Fruit fly (Drosophila melanogaster) whole organism, adult: Measurements from ENCODE around the gene sa.

ENCODE experiments used
- CG12768 ChIP-seq: fragments of 200-800 bp; sonication (Bioruptor generic); optimal IDR thresholded peaks from 2 replicates; lab custom pipeline; 2017; ENCODE audit warnings: missing biosample characterization, missing genetic modification characterization, mild to moderate bottlenecking, moderate library complexity, missing genetic modification reagents
- CG14711 ChIP-seq: fragments of 200-800 bp; sonication (Bioruptor generic); optimal IDR thresholded peaks from 2 replicates; lab custom pipeline; 2018; ENCODE audit warnings: missing biosample characterization, mild to moderate bottlenecking, missing genetic modification characterization, moderate library complexity
- CG1620 ChIP-seq: fragments of 200-800 bp; sonication (Bioruptor generic); optimal IDR thresholded peaks from 2 replicates; lab custom pipeline; 2016; ENCODE audit warnings: missing biosample characterization, missing genetic modification characterization
- CG33017 ChIP-seq: fragments of 200-800 bp; sonication (Bioruptor generic); optimal IDR thresholded peaks from 2 replicates; lab custom pipeline; 2018; ENCODE audit warnings: missing biosample characterization, mild to moderate bottlenecking, missing genetic modification characterization, moderate library complexity
- CG5204 ChIP-seq: fragments of 200-800 bp; sonication (Bioruptor generic); optimal IDR thresholded peaks from 2 replicates; lab custom pipeline; 2016; ENCODE audit warnings: missing biosample characterization, missing genetic modification characterization
- CG7045 ChIP-seq: fragments of 200-800 bp; sonication (Bioruptor generic); optimal IDR thresholded peaks from 2 replicates; lab custom pipeline; 2017; ENCODE audit warnings: missing biosample characterization, mild to moderate bottlenecking, missing genetic modification characterization
- CG7101 ChIP-seq: fragments of 200-800 bp; sonication (Bioruptor generic); optimal IDR thresholded peaks from 2 replicates; lab custom pipeline; 2018; ENCODE audit warnings: missing biosample characterization, mild to moderate bottlenecking, missing genetic modification characterization, moderate library complexity
- Clk ChIP-seq: fragments of 200-800 bp; sonication (Bioruptor generic); optimal IDR thresholded peaks from 2 replicates; lab custom pipeline; 2017; ENCODE audit warnings: missing biosample characterization, missing genetic modification characterization
- Crg-1 ChIP-seq: fragments of 200-800 bp; sonication (Bioruptor generic); optimal IDR thresholded peaks from 2 replicates; lab custom pipeline; 2016; ENCODE audit warnings: missing biosample characterization, missing genetic modification characterization
- Hr96 ChIP-seq: fragments of 200-800 bp; sonication (Bioruptor generic); optimal IDR thresholded peaks from 2 replicates; lab custom pipeline; 2016; ENCODE audit warnings: missing biosample characterization, missing genetic modification characterization
- bab1 ChIP-seq: fragments of 200-800 bp; sonication (Bioruptor generic); optimal IDR thresholded peaks from 3 replicates; lab custom pipeline; 2019; ENCODE audit warnings: missing biosample characterization, mild to moderate bottlenecking, missing genetic modification characterization, moderate library complexity
- cic ChIP-seq: fragments of 200-800 bp; sonication (Bioruptor generic); optimal IDR thresholded peaks from 2 replicates; lab custom pipeline; 2017; ENCODE audit warnings: missing biosample characterization, mild to moderate bottlenecking, missing genetic modification characterization, moderate library complexity
- kay ChIP-seq: fragments of 200-800 bp; sonication (Bioruptor generic); peaks from one replicate; lab custom pipeline; 2016; ENCODE audit warnings: missing biosample characterization, missing genetic modification characterization, borderline replicate concordance
- tj ChIP-seq: fragments of 200-800 bp; sonication (Bioruptor generic); optimal IDR thresholded peaks from 3 replicates; lab custom pipeline; 2017; ENCODE audit warnings: missing biosample characterization, mild to moderate bottlenecking, missing genetic modification characterization, moderate library complexity

DNA sequence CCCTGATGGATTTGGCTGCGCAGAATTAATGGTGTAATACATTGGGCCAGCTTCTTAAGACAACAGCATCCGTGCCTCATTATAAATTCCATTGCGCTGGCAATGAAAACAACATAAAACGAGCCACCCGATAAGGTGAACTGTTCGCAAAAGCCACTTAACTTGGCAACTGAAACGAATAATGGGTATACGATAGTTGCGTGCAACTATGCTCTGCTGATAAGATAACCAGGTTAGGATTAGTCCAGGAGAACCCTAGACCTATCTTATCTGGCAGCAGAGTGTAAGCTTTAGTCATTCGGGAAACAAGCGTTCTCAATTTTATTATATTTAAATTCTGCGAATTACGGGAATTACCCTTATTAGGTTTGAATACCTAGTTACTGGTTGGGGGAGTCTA is 16.1 kb downstream of the sa start:
- TF ChIP-seq CG12768 (GFP tag; lab: Kevin White, UChicago) (no peak), bab1 (GFP tag; lab: Kevin White, UChicago) (no peak), CG33017 (no peak), Crg-1 (GFP tag; lab: Kevin White, UChicago) (no peak), CG1620 (no peak), CG7101 (tag; lab: Kevin White, UChicago) (no peak), kay (GFP tag; lab: Kevin White, UChicago) (peak; percentile 41), tj (no peak), Clk (GFP tag; lab: Kevin White, UChicago) (no peak), Hr96 (GFP tag; lab: Kevin White, UChicago) (no peak), CG5204 (GFP tag; lab: Kevin White, UChicago) (no peak), cic (GFP tag; lab: Kevin White, UChicago) (no peak), CG14711 (tag; lab: Kevin White, UChicago) (no peak), CG7045 (GFP tag; lab: Kevin White, UChicago) (no peak)
